Fruit fly (Drosophila melanogaster) whole organism, pupa: ENCODE measurements around the gene CG3808.

Experiments used
- CG10348 ChIP-seq: fragments of 200-800 bp; sonication (Bioruptor generic); IDR thresholded peaks from 2 replicates; pipeline ENCODE4 v1.3.6; 2022; ENCODE audit warnings: missing biosample characterization, missing genetic modification characterization
- CG12605 ChIP-seq: fragments of 200-800 bp; sonication (Bioruptor generic); IDR thresholded peaks from 2 replicates; pipeline ENCODE4 v1.3.6; 2022; ENCODE audit warnings: missing biosample characterization, missing genetic modification characterization
- CG13204 ChIP-seq: fragments of 200-800 bp; sonication (Bioruptor generic); optimal IDR thresholded peaks from 2 replicates; lab custom pipeline; 2018; ENCODE audit warnings: missing biosample characterization, mild to moderate bottlenecking, missing genetic modification characterization, moderate library complexity
- CG14655 ChIP-seq: fragments of 200-800 bp; sonication (Bioruptor generic); optimal IDR thresholded peaks from 3 replicates; lab custom pipeline; 2017; ENCODE audit warnings: mild to moderate bottlenecking, missing biosample characterization, missing genetic modification reagents, missing genetic modification characterization
- CG32121 ChIP-seq: fragments of 200-800 bp; sonication (Bioruptor generic); IDR thresholded peaks from 2 replicates; pipeline ENCODE4 v1.3.6; 2022; ENCODE audit warnings: missing biosample characterization, missing genetic modification characterization
- CG34367 ChIP-seq: fragments of 200-800 bp; sonication (Bioruptor generic); optimal IDR thresholded peaks from 2 replicates; lab custom pipeline; 2018; ENCODE audit warnings: missing biosample characterization, mild to moderate bottlenecking, missing genetic modification characterization
- CG4496 ChIP-seq: fragments of 200-800 bp; sonication (Bioruptor generic); IDR thresholded peaks from 3 replicates; pipeline ENCODE4 v1.3.6; 2022; ENCODE audit warnings: missing biosample characterization, missing genetic modification characterization
- CG8301 ChIP-seq: fragments of 200-800 bp; sonication (Bioruptor generic); optimal IDR thresholded peaks from 2 replicates; lab custom pipeline; 2018; ENCODE audit warnings: missing biosample characterization, mild to moderate bottlenecking, missing genetic modification characterization
- CG9948 ChIP-seq: fragments of 200-800 bp; sonication (Bioruptor generic); optimal IDR thresholded peaks from 2 replicates; lab custom pipeline; 2018; ENCODE audit warnings: missing biosample characterization, mild to moderate bottlenecking, missing genetic modification characterization, moderate library complexity
- D1 ChIP-seq: fragments of 200-800 bp; sonication (Bioruptor generic); optimal IDR thresholded peaks from 2 replicates; lab custom pipeline; 2018; ENCODE audit warnings: missing biosample characterization, mild to moderate bottlenecking, missing genetic modification characterization, moderate library complexity
- EcR ChIP-seq: fragments of 200-800 bp; sonication (Bioruptor generic); optimal IDR thresholded peaks from 3 replicates; lab custom pipeline; 2019; ENCODE audit warnings: missing biosample characterization, missing genetic modification characterization, mild to moderate bottlenecking, moderate library complexity, missing genetic modification reagents
- Pif1B ChIP-seq: fragments of 200-800 bp; sonication (Bioruptor generic); optimal IDR thresholded peaks from 3 replicates; lab custom pipeline; 2016; ENCODE audit warnings: missing biosample characterization, missing genetic modification characterization
- fd96Ca ChIP-seq: fragments of 200-800 bp; sonication (Bioruptor generic); IDR thresholded peaks from 3 replicates; pipeline ENCODE4 v1.3.6; 2022; ENCODE audit warnings: missing biosample characterization, missing genetic modification characterization
- rn ChIP-seq: fragments of 200-800 bp; sonication (Bioruptor generic); IDR thresholded peaks from 2 replicates; pipeline ENCODE4 v1.3.6; 2022; ENCODE audit warnings: missing biosample characterization, missing genetic modification characterization

dm6 chr3L:19048761-19049160 lies 48.4 kb upstream of the CG3808 start:
- TF ChIP-seq CG32121 (GFP tag; lab: Robert Waterston, UW) (no peak), EcR (GFP tag; lab: Kevin White, UChicago) (no peak), CG34367 (tag; lab: Kevin White, UChicago) (no peak), CG14655 (GFP tag; lab: Kevin White, UChicago) (no peak), Pif1B (GFP tag; lab: Kevin White, UChicago) (no peak), CG9948 (tag; lab: Kevin White, UChicago) (no peak), CG13204 (GFP tag; lab: Kevin White, UChicago) (no peak), rn (GFP tag; lab: Robert Waterston, UW) (no peak), D1 (tag; lab: Kevin White, UChicago) (no peak), fd96Ca (GFP tag; lab: Robert Waterston, UW) (no peak), CG12605 (GFP tag; lab: Robert Waterston, UW) (no peak), CG8301 (tag; lab: Kevin White, UChicago) (no peak), CG4496 (no peak), CG10348 (no peak)
